Fruit fly (Drosophila melanogaster) whole organism, prepupa: ENCODE results near the gene CG33128.

Experiments
- CG34406 ChIP-seq: fragments of 200-800 bp; sonication (Bioruptor generic); optimal IDR thresholded peaks from 3 replicates; lab custom pipeline; 2016; ENCODE audit warnings: missing biosample characterization, missing genetic modification characterization
- CG3919 ChIP-seq: fragments of 200-800 bp; sonication (Bioruptor generic); optimal IDR thresholded peaks from 3 replicates; lab custom pipeline; 2016; ENCODE audit warnings: missing biosample characterization, missing genetic modification characterization
- CG8119 ChIP-seq: fragments of 200-800 bp; sonication (Bioruptor generic); IDR thresholded peaks from 3 replicates; pipeline ENCODE4 v1.3.6; 2022; ENCODE audit warnings: missing biosample characterization, missing genetic modification characterization
- net ChIP-seq: fragments of 200-800 bp; sonication (Bioruptor generic); optimal IDR thresholded peaks from 3 replicates; lab custom pipeline; 2016; ENCODE audit warnings: missing biosample characterization, missing genetic modification characterization
- spab ChIP-seq: fragments of 200-800 bp; sonication (Bioruptor generic); optimal IDR thresholded peaks from 2 replicates; lab custom pipeline; 2017; ENCODE audit warnings: missing biosample characterization, mild to moderate bottlenecking, missing genetic modification characterization, missing genetic modification reagents

DNA sequence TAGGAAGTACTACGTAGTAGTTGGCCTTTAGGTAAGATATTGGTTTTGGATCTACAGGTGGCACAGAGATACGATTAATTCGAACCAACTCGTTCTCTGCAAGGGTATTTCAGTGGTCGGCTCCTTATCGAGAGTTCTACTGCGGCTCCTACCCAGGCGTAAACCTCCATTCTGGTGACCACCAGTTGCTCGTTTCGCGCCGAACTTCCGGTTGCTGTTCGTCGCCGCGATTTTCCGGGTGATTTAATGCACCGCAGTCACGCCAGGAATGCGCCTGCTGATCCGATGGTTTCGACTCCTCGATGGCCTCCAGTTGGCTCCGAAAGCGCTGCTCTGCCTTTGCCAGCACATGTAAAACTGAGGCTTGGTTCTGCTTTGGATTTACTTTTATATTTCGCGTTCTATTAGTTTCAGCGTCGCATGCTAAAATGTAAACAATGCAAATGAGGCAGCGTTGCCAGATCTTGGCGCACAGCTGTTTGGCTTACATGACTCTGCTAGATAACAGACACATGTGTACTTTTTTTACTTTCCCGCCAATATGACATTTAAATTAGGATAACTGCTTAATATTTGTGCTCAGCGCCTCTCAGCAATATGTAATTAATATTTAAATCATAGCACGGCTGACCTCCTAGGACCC lies 8.7 kb downstream of the CG33128 start, which contains the start of gene CG7420:
- no peak for TF ChIP-seq CG34406 (GFP tag; lab: Kevin White, UChicago)
- TF ChIP-seq net: no peak
- TF ChIP-seq CG3919 (GFP tag; lab: Kevin White, UChicago): no peak
- no peak for TF ChIP-seq spab (GFP tag; lab: Kevin White, UChicago)
- no peak for TF ChIP-seq CG8119 (GFP tag; lab: Robert Waterston, UW)
